Worm (Caenorhabditis elegans) whole organism, L2 larva: Measurements from ENCODE around the gene fbxa-157.

Experiments
- C34F6.9 ChIP-seq: fragments of 150-350 bp; optimal IDR thresholded peaks from 2 replicates; lab custom pipeline; 2014; ENCODE audit warnings: missing biosample characterization, missing genetic modification characterization
- R02D3.7 ChIP-seq: fragments of 150-350 bp; optimal IDR thresholded peaks from 2 replicates; lab custom pipeline; 2014; ENCODE audit warnings: missing biosample characterization, missing genetic modification characterization
- Y55F3AM.14 ChIP-seq: fragments of 200-800 bp; sonication (Bioruptor generic); optimal IDR thresholded peaks from 2 replicates; lab custom pipeline; 2018; ENCODE audit warnings: mild to moderate bottlenecking, missing genetic modification characterization, missing compliant biosample characterization
- alr-1 ChIP-seq: fragments of 150-350 bp; optimal IDR thresholded peaks from 2 replicates; lab custom pipeline; 2014; ENCODE audit warnings: missing biosample characterization, missing genetic modification characterization
- aly-2 ChIP-seq: fragments of 150-350 bp; optimal IDR thresholded peaks from 2 replicates; lab custom pipeline; 2014; ENCODE audit warnings: missing biosample characterization, missing genetic modification characterization
- ama-1 ChIP-seq: fragments of 150-350 bp; optimal IDR thresholded peaks from 2 replicates; lab custom pipeline; 2018; ENCODE audit warnings: inconsistent platforms
- ceh-16 ChIP-seq: fragments of 150-350 bp; optimal IDR thresholded peaks from 2 replicates; lab custom pipeline; 2014; ENCODE audit warnings: missing biosample characterization, missing genetic modification characterization
- crh-2 ChIP-seq: sonication (generic microtip); optimal IDR thresholded peaks from 2 replicates; lab custom pipeline; 2017; ENCODE audit warnings: missing biosample characterization, missing genetic modification characterization
- dmd-4 ChIP-seq: sonication (generic microtip); optimal IDR thresholded peaks from 2 replicates; lab custom pipeline; 2017; ENCODE audit warnings: missing biosample characterization, missing genetic modification characterization
- egl-27 ChIP-seq: sonication (generic microtip); optimal IDR thresholded peaks from 3 replicates; lab custom pipeline; 2017; ENCODE audit warnings: missing biosample characterization, missing genetic modification reagents, missing genetic modification characterization
- elt-1 ChIP-seq: fragments of 150-350 bp; optimal IDR thresholded peaks from 2 replicates; lab custom pipeline; 2014; ENCODE audit warnings: missing biosample characterization, missing genetic modification characterization
- elt-3 ChIP-seq: sonication (generic microtip); optimal IDR thresholded peaks from 2 replicates; lab custom pipeline; 2017; ENCODE audit warnings: missing biosample characterization, missing genetic modification characterization
- fos-1 ChIP-seq: fragments of 150-350 bp; optimal IDR thresholded peaks from 2 replicates; lab custom pipeline; 2014; ENCODE audit warnings: missing biosample characterization, missing genetic modification characterization
- gmeb-1 ChIP-seq: fragments of 150-350 bp; optimal IDR thresholded peaks from 2 replicates; lab custom pipeline; 2014; ENCODE audit warnings: missing biosample characterization, missing genetic modification characterization
- lin-11 ChIP-seq: fragments of 150-350 bp; sonication (generic microtip); optimal IDR thresholded peaks from 2 replicates; lab custom pipeline; 2014; ENCODE audit warnings: missing biosample characterization, missing genetic modification characterization, inconsistent platforms, mixed read lengths
- lin-13 ChIP-seq: fragments of 150-350 bp; optimal IDR thresholded peaks from 2 replicates; lab custom pipeline; 2014; ENCODE audit warnings: missing biosample characterization, missing genetic modification reagents, missing genetic modification characterization
- lin-39 ChIP-seq: fragments of 150-350 bp; optimal IDR thresholded peaks from 2 replicates; lab custom pipeline; 2014; ENCODE audit warnings: missing biosample characterization, missing genetic modification reagents, missing genetic modification characterization
- lsy-2 ChIP-seq, 2 experiments: fragments of 150-350 bp in 1 of 2; sonication (generic microtip) in 1 of 2; optimal IDR thresholded peaks; 2 replicates each; lab custom pipeline; 2014 to 2017; ENCODE audit warnings: missing biosample characterization in 2 of 2, missing genetic modification characterization in 2 of 2
- mab-5 ChIP-seq: fragments of 150-350 bp; optimal IDR thresholded peaks from 2 replicates; lab custom pipeline; 2014; ENCODE audit warnings: missing biosample characterization, missing genetic modification characterization
- mbf-1 ChIP-seq: sonication (generic microtip); optimal IDR thresholded peaks from 2 replicates; lab custom pipeline; 2017; ENCODE audit warnings: missing biosample characterization, missing genetic modification characterization
- nhr-11 ChIP-seq: fragments of 150-350 bp; optimal IDR thresholded peaks from 2 replicates; lab custom pipeline; 2014; ENCODE audit warnings: missing biosample characterization, missing genetic modification characterization
- nhr-12 ChIP-seq: fragments of 150-350 bp; optimal IDR thresholded peaks from 2 replicates; lab custom pipeline; 2014; ENCODE audit warnings: missing biosample characterization, missing genetic modification characterization
- nhr-129 ChIP-seq: fragments of 150-350 bp; optimal IDR thresholded peaks from 2 replicates; lab custom pipeline; 2014; ENCODE audit warnings: missing biosample characterization, missing genetic modification characterization
- nhr-21 ChIP-seq: fragments of 150-350 bp; optimal IDR thresholded peaks from 2 replicates; lab custom pipeline; 2014; ENCODE audit warnings: missing biosample characterization, missing genetic modification characterization
- nhr-25 ChIP-seq: fragments of 150-350 bp; sonication (generic microtip); optimal IDR thresholded peaks from 3 replicates; lab custom pipeline; 2014; ENCODE audit warnings: missing biosample characterization, missing genetic modification characterization
- nhr-6 ChIP-seq: fragments of 150-350 bp; optimal IDR thresholded peaks from 2 replicates; lab custom pipeline; 2014; ENCODE audit warnings: missing biosample characterization, missing genetic modification characterization
- nhr-77 ChIP-seq: fragments of 150-350 bp; optimal IDR thresholded peaks from 2 replicates; lab custom pipeline; 2014; ENCODE audit warnings: missing biosample characterization, missing genetic modification characterization
- sem-4 ChIP-seq: fragments of 150-350 bp; optimal IDR thresholded peaks from 2 replicates; lab custom pipeline; 2014; ENCODE audit warnings: missing biosample characterization, missing genetic modification reagents, missing genetic modification characterization
- sma-3 ChIP-seq: sonication (generic microtip); optimal IDR thresholded peaks from 2 replicates; lab custom pipeline; 2016; ENCODE audit warnings: missing genetic modification reagents, missing genetic modification characterization, missing compliant biosample characterization
- unc-39 ChIP-seq: fragments of 150-350 bp; optimal IDR thresholded peaks from 2 replicates; lab custom pipeline; 2014; ENCODE audit warnings: missing biosample characterization, missing genetic modification characterization
- unc-55 ChIP-seq: fragments of 150-350 bp; sonication (generic microtip); optimal IDR thresholded peaks from 3 replicates; lab custom pipeline; 2014; ENCODE audit warnings: missing biosample characterization, missing genetic modification reagents, missing genetic modification characterization
- unc-62 ChIP-seq: fragments of 150-350 bp; optimal IDR thresholded peaks from 2 replicates; lab custom pipeline; 2014; ENCODE audit warnings: missing biosample characterization, missing genetic modification reagents, missing genetic modification characterization
- zag-1 ChIP-seq: fragments of 150-350 bp; optimal IDR thresholded peaks from 2 replicates; lab custom pipeline; 2014; ENCODE audit warnings: missing biosample characterization, missing genetic modification characterization
- ztf-1 ChIP-seq: fragments of 200-800 bp; sonication (Bioruptor generic); conservative IDR thresholded peaks from 2 replicates; pipeline ENCODE4 v1.3.6; 2022; ENCODE audit warnings: missing genetic modification characterization, missing compliant biosample characterization
- ztf-4 ChIP-seq: fragments of 150-350 bp; optimal IDR thresholded peaks from 2 replicates; lab custom pipeline; 2014; ENCODE audit warnings: missing biosample characterization, missing genetic modification characterization

fbxa-157 gene

ce11 chrV:17943877-17944472 lies 44.4 kb downstream of the fbxa-157 start:
- TF ChIP-seq lin-13 (GFP tag; lab: Kevin White, UChicago) (no peak), zag-1 (tag; lab: Kevin White, UChicago) (no peak), fos-1 (tag; lab: Kevin White, UChicago) (no peak), nhr-12 (tag; lab: Kevin White, UChicago) (no peak), mbf-1 (tag; lab: Kevin White, UChicago) (no peak), lin-11 (no peak), nhr-21 (tag; lab: Kevin White, UChicago) (no peak), lin-39 (tag; lab: Kevin White, UChicago) (no peak), alr-1 (no peak), sem-4 (tag; lab: Kevin White, UChicago) (no peak), gmeb-1 (tag; lab: Kevin White, UChicago) (no peak), nhr-11 (tag; lab: Kevin White, UChicago) (no peak)

DNA sequence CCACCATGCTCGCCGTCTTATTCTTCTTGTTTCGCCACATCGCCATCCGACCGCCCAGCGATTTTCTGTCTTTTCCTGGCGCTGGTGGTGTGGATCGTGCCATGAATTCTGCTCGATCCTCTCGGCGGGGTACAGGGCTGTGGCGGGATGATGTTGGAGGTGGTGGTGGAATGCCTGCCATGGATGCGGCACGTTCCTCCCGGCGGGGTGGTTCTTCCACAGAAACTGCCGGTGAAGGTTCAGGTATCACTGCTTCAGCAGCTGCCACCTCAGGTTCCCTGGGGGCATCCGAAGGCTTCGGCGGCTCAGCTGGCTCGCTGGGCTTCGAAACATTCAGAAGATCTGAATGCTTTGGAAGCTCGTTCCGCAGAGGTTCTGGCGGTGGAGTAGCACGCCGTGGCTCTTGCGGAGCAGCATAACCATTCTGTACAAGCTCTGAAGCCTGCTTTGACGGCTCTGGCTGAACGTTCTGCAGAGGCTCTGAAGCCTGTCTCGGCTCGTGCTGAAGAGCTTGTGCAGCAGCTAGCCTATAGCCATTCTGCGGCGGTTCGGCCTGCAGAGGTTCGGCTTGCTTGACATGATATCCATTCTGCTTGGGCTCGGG lies 45.3 kb downstream of the fbxa-157 start:
- no peak for TF ChIP-seq lsy-2 (tag; optimal IDR thresholded peaks at IDR 0.05; lab: Kevin White, UChicago)
- no peak for TF ChIP-seq mab-5 (tag; lab: Kevin White, UChicago)
- no peak for TF ChIP-seq egl-27 (tag; lab: Kevin White, UChicago)
- TF ChIP-seq C34F6.9 (tag; lab: Kevin White, UChicago) = no peak
- TF ChIP-seq Y55F3AM.14 (GFP tag; lab: Kevin White, UChicago) = no peak
- TF ChIP-seq, all 48 proteins: peak for 0

- TF ChIP-seq unc-39 (tag; lab: Kevin White, UChicago) (no peak), gmeb-1 (tag; lab: Kevin White, UChicago) (no peak), dmd-4 (tag; lab: Kevin White, UChicago) (no peak), elt-1 (no peak), zag-1 (tag; lab: Kevin White, UChicago) (no peak), crh-2 (tag; lab: Kevin White, UChicago) (no peak), unc-55 (GFP tag; lab: Kevin White, UChicago) (no peak), ztf-1 (GFP tag; lab: Robert Waterston, UW) (no peak), ztf-4 (tag; lab: Kevin White, UChicago) (no peak), nhr-77 (tag; lab: Kevin White, UChicago) (no peak), unc-62 (GFP tag; lab: Kevin White, UChicago) (no peak), C34F6.9 (tag; lab: Kevin White, UChicago) (no peak), lin-13 (GFP tag; lab: Kevin White, UChicago) (no peak), aly-2 (tag; lab: Kevin White, UChicago) (no peak), ceh-16 (tag; lab: Kevin White, UChicago) (no peak), nhr-25 (no peak)
These were observed 45.9 kb downstream of the fbxa-157 start for ce11 chrV:17945460-17945859.

DNA sequence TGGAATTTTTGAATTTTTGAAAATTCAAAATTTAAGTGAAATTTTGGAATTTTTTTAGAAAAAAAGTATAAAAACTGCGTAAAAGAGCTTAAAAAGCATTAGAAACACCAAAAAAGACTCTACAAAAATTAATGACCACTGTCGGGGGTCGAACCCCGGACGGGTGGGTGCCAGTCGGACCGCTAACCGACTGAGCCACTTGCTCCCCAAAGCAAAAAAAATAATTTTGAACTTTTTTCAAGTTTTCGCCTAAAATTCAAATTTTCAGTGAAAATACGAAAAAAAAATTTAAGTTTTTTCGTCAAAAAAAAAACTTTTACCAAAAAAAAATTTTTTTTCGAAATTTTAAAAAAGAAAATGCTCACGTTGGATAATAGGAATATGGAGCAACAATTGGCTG lies 47.7 kb downstream of the fbxa-157 start:
- no peak for TF ChIP-seq R02D3.7 (tag; lab: Kevin White, UChicago)
- TF ChIP-seq elt-1 = no peak
- TF ChIP-seq sma-3 = no peak
- TF ChIP-seq mab-5 (tag; lab: Kevin White, UChicago) = no peak
- TF ChIP-seq nhr-77 (tag; lab: Kevin White, UChicago) = no peak
- TF ChIP-seq ztf-4 (tag; lab: Kevin White, UChicago) = no peak
- TF ChIP-seq nhr-21 (tag; lab: Kevin White, UChicago) = no peak
- TF ChIP-seq lin-39 (tag; lab: Kevin White, UChicago) = no peak
- no peak for TF ChIP-seq sem-4 (tag; lab: Kevin White, UChicago)
- no peak for TF ChIP-seq crh-2 (tag; lab: Kevin White, UChicago)
- no peak for TF ChIP-seq zag-1 (tag; lab: Kevin White, UChicago)
- no peak for TF ChIP-seq egl-27 (tag; lab: Kevin White, UChicago)
- TF ChIP-seq nhr-6 (tag; lab: Kevin White, UChicago) = no peak
- TF ChIP-seq elt-3 (tag; lab: Kevin White, UChicago) = no peak
- no peak for TF ChIP-seq unc-62 (GFP tag; lab: Kevin White, UChicago)
- TF ChIP-seq lsy-2 (tag; optimal IDR thresholded peaks at IDR 0.05; lab: Kevin White, UChicago) = no peak
- TF ChIP-seq ama-1 (lab: Kevin White, UChicago) = no peak
- no peak for TF ChIP-seq ceh-16 (tag; lab: Kevin White, UChicago)
- TF ChIP-seq nhr-129 (tag; lab: Kevin White, UChicago) = no peak
